Fruit fly (Drosophila melanogaster): ENCODE measurements around the gene Nnk.

The Nnk gene

DNA sequence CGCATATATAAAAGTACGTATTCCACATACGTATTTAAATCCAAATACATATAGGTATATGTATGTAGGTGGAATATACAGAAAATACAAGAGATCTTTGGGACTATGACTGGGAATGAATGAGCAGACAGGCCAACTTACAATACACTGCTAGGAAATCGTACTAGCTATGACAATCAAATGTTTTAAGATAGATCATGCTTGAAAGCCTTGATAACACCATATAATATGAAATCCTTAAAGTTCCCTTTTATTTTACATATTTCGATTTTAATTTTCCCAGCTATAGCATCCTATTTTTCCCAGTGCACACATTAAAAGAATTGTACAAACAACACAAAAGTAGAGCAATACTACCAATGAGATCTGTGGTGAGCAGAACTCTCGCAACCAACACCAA is 23.7 kb downstream of the Nnk start (continued):
- TF ChIP-seq Aef1 (GFP tag; IDR thresholded peaks at IDR 0.05), result peak; percentile 85
- no peak for TF ChIP-seq pros (GFP tag; optimal IDR thresholded peaks at IDR 0.05)
- peak; percentile 56 for TF ChIP-seq CG10959 (GFP tag; IDR thresholded peaks at IDR 0.05)
- no peak for TF ChIP-seq CG7745 (tag; optimal IDR thresholded peaks at IDR 0.05)
- TF ChIP-seq bcd (GFP tag; optimal IDR thresholded peaks at IDR 0.05), result peak; percentile 61
- peak; percentile 62; the same call in 1 of the 2 replicates for TF ChIP-seq dati (GFP tag; IDR thresholded peaks at IDR 0.05)
- peak; percentile 14 for TF ChIP-seq CG6654 (GFP tag; optimal IDR thresholded peaks at IDR 0.05)
- TF ChIP-seq CG2129 (GFP tag; IDR thresholded peaks at IDR 0.05; ENCODE audit: partially characterized antibody), result no peak
- peak; percentile 79 for TF ChIP-seq Oli (tag; optimal IDR thresholded peaks at IDR 0.05)
- peak; percentile 33 for TF ChIP-seq tx (GFP tag; optimal IDR thresholded peaks at IDR 0.05)
- TF ChIP-seq salm (tag; optimal IDR thresholded peaks at IDR 0.05), result peak; percentile 63
- peak; percentile 69 for TF ChIP-seq her (GFP tag; optimal IDR thresholded peaks at IDR 0.05)
- peak; percentile 80 for TF ChIP-seq so (GFP tag; IDR thresholded peaks at IDR 0.05)
- TF ChIP-seq abd-A (tag; optimal IDR thresholded peaks at IDR 0.05), result peak; percentile 38
- TF ChIP-seq pum (GFP tag; optimal IDR thresholded peaks at IDR 0.05), result peak; percentile 70
- peak; percentile 57 for TF ChIP-seq CG6683 (GFP tag; optimal IDR thresholded peaks at IDR 0.05)
- TF ChIP-seq Dad (GFP tag; optimal IDR thresholded peaks at IDR 0.05), result peak; percentile 66
- no peak for TF ChIP-seq CG14860 (GFP tag; IDR thresholded peaks at IDR 0.05; ENCODE audit: partially characterized antibody)
- no peak for TF ChIP-seq CG31388 (GFP tag; optimal IDR thresholded peaks at IDR 0.05)
- peak; percentile 69 for TF ChIP-seq H2.0 (GFP tag; IDR thresholded peaks at IDR 0.05)
- TF ChIP-seq CG17385 (GFP tag; optimal IDR thresholded peaks at IDR 0.05), result peak; percentile 74
- peak; percentile 34 for TF ChIP-seq tup (GFP tag; optimal IDR thresholded peaks at IDR 0.05)
- TF ChIP-seq CG3995 (GFP tag; optimal IDR thresholded peaks at IDR 0.05), result peak; percentile 0
- no peak for TF ChIP-seq Lpt (GFP tag; optimal IDR thresholded peaks at IDR 0.05)
- peak; percentile 88 for TF ChIP-seq row (GFP tag; IDR thresholded peaks at IDR 0.05)
- peak; percentile 50 for TF ChIP-seq CG4360 (GFP tag; IDR thresholded peaks at IDR 0.05)
- peak; percentile 76 for TF ChIP-seq CG16779 (GFP tag; IDR thresholded peaks at IDR 0.05)
- no peak for TF ChIP-seq ato (GFP tag; IDR thresholded peaks at IDR 0.05; ENCODE audit: partially characterized antibody)
- peak; percentile 31 for TF ChIP-seq D19B (GFP tag; optimal IDR thresholded peaks at IDR 0.05)
- peak; percentile 35 for TF ChIP-seq Vsx1 (GFP tag; optimal IDR thresholded peaks at IDR 0.05)
- TF ChIP-seq CG1832 (GFP tag; optimal IDR thresholded peaks at IDR 0.05), result no peak
- TF ChIP-seq CG1792 (GFP tag; optimal IDR thresholded peaks at IDR 0.05), result peak; percentile 35
- peak; percentile 82 for TF ChIP-seq mam (GFP tag; optimal IDR thresholded peaks at IDR 0.05)
- no peak for TF ChIP-seq hb (GFP tag; IDR thresholded peaks at IDR 0.05; ENCODE audit: partially characterized antibody)
- peak; percentile 77 for TF ChIP-seq PHDP (tag; optimal IDR thresholded peaks at IDR 0.05)
- TF ChIP-seq CG7786 (GFP tag; optimal IDR thresholded peaks at IDR 0.05), result peak; percentile 74
- no peak for TF ChIP-seq YL-1 (GFP tag; optimal IDR thresholded peaks at IDR 0.05)
- peak; percentile 81 for TF ChIP-seq Hmr (GFP tag; optimal IDR thresholded peaks at IDR 0.05)
- TF ChIP-seq Hand (GFP tag; optimal IDR thresholded peaks at IDR 0.05), result peak; percentile 33
- peak; percentile 82 for TF ChIP-seq CG9215 (GFP tag; IDR thresholded peaks at IDR 0.05)
- peak; percentile 94 for TF ChIP-seq CG32532 (GFP tag; IDR thresholded peaks at IDR 0.05)
- TF ChIP-seq CG10462 (GFP tag; optimal IDR thresholded peaks at IDR 0.05), result peak; percentile 55
- TF ChIP-seq CG3163 (GFP tag; optimal IDR thresholded peaks at IDR 0.05), result no peak
- no peak for TF ChIP-seq yki (optimal IDR thresholded peaks at IDR 0.05)
- peak; percentile 80 for TF ChIP-seq CG13296 (GFP tag; optimal IDR thresholded peaks at IDR 0.05)
- TF ChIP-seq CG14965 (GFP tag; optimal IDR thresholded peaks at IDR 0.05; ENCODE audit: borderline replicate concordance), result no peak
- TF ChIP-seq CG13775 (GFP tag; optimal IDR thresholded peaks at IDR 0.05), result peak; percentile 37
- peak; percentile 44 for TF ChIP-seq Sry-δ (GFP tag; optimal IDR thresholded peaks at IDR 0.05)
- TF ChIP-seq Sox100B (GFP tag; optimal IDR thresholded peaks at IDR 0.05), result peak; percentile 64
- TF ChIP-seq CG6765 (GFP tag; optimal IDR thresholded peaks at IDR 0.05), result peak; percentile 64
- TF ChIP-seq sens (GFP tag), result peak; percentile 97
